Fruit fly (Drosophila melanogaster): ENCODE data around the gene CG8534.

The CG8534 gene

DNA sequence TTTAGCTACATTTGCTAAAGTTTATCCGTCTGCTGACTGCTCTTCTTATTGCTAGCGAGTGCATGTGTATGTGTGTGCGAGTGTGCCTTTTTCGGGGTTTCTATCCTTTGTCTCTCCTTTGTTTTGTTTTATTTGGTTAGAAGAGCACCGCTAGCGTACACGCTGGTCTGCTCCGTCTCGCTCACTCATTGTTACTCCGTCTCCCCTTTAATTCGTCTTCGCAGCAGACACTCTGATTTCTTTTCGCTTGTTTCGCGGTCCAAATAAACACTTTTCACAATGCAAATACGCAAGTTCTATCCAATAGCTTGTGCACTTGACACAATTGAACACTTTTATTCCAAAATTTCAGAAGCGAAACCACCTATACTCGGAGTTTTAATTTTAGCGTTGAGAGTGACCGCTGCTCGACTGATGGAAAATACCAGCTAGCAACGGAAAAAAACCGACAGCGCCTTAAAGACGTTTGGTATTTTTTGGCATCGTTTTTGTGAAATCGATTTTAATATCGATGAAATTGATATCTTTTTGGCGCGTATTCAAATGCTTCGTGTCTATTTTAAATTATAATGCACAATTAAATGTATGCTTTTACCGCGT, 3.5 kb upstream of the CG8534 start, which contains the start of gene FBXO11 (continued):
- TF ChIP-seq fd102C (GFP tag; optimal IDR thresholded peaks at IDR 0.05) = no peak
- no peak for TF ChIP-seq Hr3 (GFP tag; optimal IDR thresholded peaks at IDR 0.05)
- peak; percentile 69 for TF ChIP-seq CG12659 (GFP tag; optimal IDR thresholded peaks at IDR 0.05)
- no peak for TF ChIP-seq Hr39 (optimal IDR thresholded peaks at IDR 0.05)
- TF ChIP-seq CG2678 (tag; optimal IDR thresholded peaks at IDR 0.05) = no peak
- no peak for TF ChIP-seq CG4282 (GFP tag; optimal IDR thresholded peaks at IDR 0.05)
- no peak for TF ChIP-seq Bdp1 (GFP tag; optimal IDR thresholded peaks at IDR 0.05)
- TF ChIP-seq Side (GFP tag; optimal IDR thresholded peaks at IDR 0.05) = no peak
- TF ChIP-seq vfl (GFP tag; optimal IDR thresholded peaks at IDR 0.05) = no peak
- no peak for TF ChIP-seq peb (GFP tag; IDR thresholded peaks at IDR 0.05)
- no peak for TF ChIP-seq TFAM (GFP tag; optimal IDR thresholded peaks at IDR 0.05)
- TF ChIP-seq tin (GFP tag; optimal IDR thresholded peaks at IDR 0.05) = no peak
- no peak for TF ChIP-seq CG13296 (GFP tag; optimal IDR thresholded peaks at IDR 0.05)
- no peak for TF ChIP-seq gt (GFP tag; IDR thresholded peaks at IDR 0.05)
- TF ChIP-seq croc (GFP tag; conservative IDR thresholded peaks at IDR 0.05) = no peak
- no peak for TF ChIP-seq p53 (GFP tag; optimal IDR thresholded peaks at IDR 0.05)
- no peak for TF ChIP-seq CG12942 (GFP tag; optimal IDR thresholded peaks at IDR 0.05)
- TF ChIP-seq Atf6 (GFP tag; IDR thresholded peaks at IDR 0.05) = no peak
- TF ChIP-seq chinmo (GFP tag; IDR thresholded peaks at IDR 0.05; ENCODE audit: partially characterized antibody) = peak; percentile 69; the same call in 1 of the 4 replicates
- no peak for TF ChIP-seq Poxn (GFP tag; IDR thresholded peaks at IDR 0.05)
- no peak for TF ChIP-seq CG18011 (GFP tag; optimal IDR thresholded peaks at IDR 0.05)
- TF ChIP-seq HLH3B (GFP tag; IDR thresholded peaks at IDR 0.05) = no peak
- no peak for TF ChIP-seq hth (optimal IDR thresholded peaks at IDR 0.05)
- TF ChIP-seq Hsf (GFP tag; optimal IDR thresholded peaks at IDR 0.05) = no peak
- TF ChIP-seq Nf-YC (tag; optimal IDR thresholded peaks at IDR 0.05) = peak; percentile 90
- no peak for TF ChIP-seq CG3838 (GFP tag; optimal IDR thresholded peaks at IDR 0.05)
- no peak for TF ChIP-seq zfh1 (GFP tag; IDR thresholded peaks at IDR 0.05)
- no peak for TF ChIP-seq CG1233 (GFP tag; optimal IDR thresholded peaks at IDR 0.05)
- no peak for TF ChIP-seq toy (GFP tag; IDR thresholded peaks at IDR 0.05)
- TF ChIP-seq CG17802 (tag; optimal IDR thresholded peaks at IDR 0.05) = no peak
- no peak for TF ChIP-seq Trl (optimal IDR thresholded peaks at IDR 0.05)
- TF ChIP-seq Trl (GFP tag; optimal IDR thresholded peaks at IDR 0.05) = no peak
- no peak for TF ChIP-seq NC2α (GFP tag; optimal IDR thresholded peaks at IDR 0.05)
- TF ChIP-seq bab2 (GFP tag; optimal IDR thresholded peaks at IDR 0.05) = no peak
- no peak for TF ChIP-seq CG4328 (GFP tag; optimal IDR thresholded peaks at IDR 0.05)
- TF ChIP-seq gem (tag; optimal IDR thresholded peaks at IDR 0.05) = no peak
- no peak for TF ChIP-seq CG9609 (GFP tag; optimal IDR thresholded peaks at IDR 0.05)
- TF ChIP-seq CG1792 (GFP tag; optimal IDR thresholded peaks at IDR 0.05) = no peak
- TF ChIP-seq CG7786 (GFP tag; optimal IDR thresholded peaks at IDR 0.05) = no peak
- TF ChIP-seq CG12155 (GFP tag; optimal IDR thresholded peaks at IDR 0.05) = no peak
- no peak for TF ChIP-seq az2 (GFP tag; optimal IDR thresholded peaks at IDR 0.05)
- TF ChIP-seq Bgb (GFP tag; IDR thresholded peaks at IDR 0.05; ENCODE audit: partially characterized antibody) = peak; percentile 33; the same call in 1 of the 2 replicates
- no peak for TF ChIP-seq B-H2 (GFP tag; optimal IDR thresholded peaks at IDR 0.05)
- TF ChIP-seq schlank (tag; optimal IDR thresholded peaks at IDR 0.05) = no peak
- TF ChIP-seq CG10274 (GFP tag; optimal IDR thresholded peaks at IDR 0.05) = no peak
- TF ChIP-seq Optix (GFP tag; IDR thresholded peaks at IDR 0.05) = no peak
- no peak for TF ChIP-seq kni (GFP tag; optimal IDR thresholded peaks at IDR 0.05)
- TF ChIP-seq NK7.1 (GFP tag; optimal IDR thresholded peaks at IDR 0.05) = no peak
- TF ChIP-seq NfI (GFP tag; optimal IDR thresholded peaks at IDR 0.05) = no peak
- no peak for TF ChIP-seq gsb (GFP tag; IDR thresholded peaks at IDR 0.05)
- TF ChIP-seq Ets97D (GFP tag; optimal IDR thresholded peaks at IDR 0.05) = peak; percentile 49
- TF ChIP-seq CG10654 (GFP tag; optimal IDR thresholded peaks at IDR 0.05) = no peak
- TF ChIP-seq Max (GFP tag; optimal IDR thresholded peaks at IDR 0.05) = peak; percentile 29

Measured in whole organism, embryonic.